Fruit fly (Drosophila melanogaster) whole organism, embryonic: ENCODE measurements around the gene CG32354.

Source experiments
- CG12391 ChIP-seq: fragments of 200-800 bp; sonication (Bioruptor generic); optimal IDR thresholded peaks from 3 replicates; lab custom pipeline; 2018; ENCODE audit warnings: missing biosample characterization, mild to moderate bottlenecking, missing genetic modification characterization, moderate library complexity
- bsh ChIP-seq, 2 experiments: fragments of 200-800 bp; sonication (Bioruptor generic); optimal IDR thresholded peaks; 2 replicates each; lab custom pipeline; 2017 to 2018; ENCODE audit warnings: mild to moderate bottlenecking in 2 of 2, missing biosample characterization in 2 of 2, missing genetic modification characterization in 2 of 2, moderate library complexity in 1 of 2
- cad ChIP-seq: fragments of >200 bp; optimal IDR thresholded peaks from 2 replicates; lab custom pipeline; 2017; ENCODE audit warnings: missing biosample characterization, missing genetic modification characterization
- dmrt11E ChIP-seq: fragments of 200-800 bp; sonication (Bioruptor generic); optimal IDR thresholded peaks from 3 replicates; lab custom pipeline; 2018; ENCODE audit warnings: missing biosample characterization, mild to moderate bottlenecking, missing genetic modification characterization, moderate library complexity
- h ChIP-seq: fragments of >200 bp; optimal IDR thresholded peaks from 2 replicates; lab custom pipeline; 2017
- peb ChIP-seq: fragments of 200-800 bp; sonication (Bioruptor generic); IDR thresholded peaks from 2 replicates; pipeline ENCODE4 v1.3.6; 2022; ENCODE audit warnings: missing biosample characterization, missing genetic modification characterization
- scrt ChIP-seq: fragments of 200-800 bp; sonication (Bioruptor generic); optimal IDR thresholded peaks from 2 replicates; lab custom pipeline; 2018; ENCODE audit warnings: missing biosample characterization, mild to moderate bottlenecking, missing genetic modification characterization, moderate library complexity
- shn ChIP-seq: fragments of 200-800 bp; sonication (Bioruptor generic); optimal IDR thresholded peaks from 3 replicates; lab custom pipeline; 2016; ENCODE audit warnings: missing biosample characterization, missing genetic modification characterization

dm6 chr3L:8383968-8384367 is 38.0 kb downstream of the CG32354 start:
- TF ChIP-seq cad (GFP tag; lab: Kevin White, UChicago) (no peak), h (lab: Kevin White, UChicago) (no peak), bsh (GFP tag; optimal IDR thresholded peaks at IDR 0.05; lab: Kevin White, UChicago) (peak in 1 of 2 experiments; percentile 26), shn (GFP tag; lab: Kevin White, UChicago) (no peak), scrt (GFP tag; lab: Kevin White, UChicago) (no peak), peb (GFP tag; lab: Robert Waterston, UW) (no peak), dmrt11E (tag; lab: Kevin White, UChicago) (no peak), CG12391 (tag; lab: Kevin White, UChicago) (no peak)
